Worm (Caenorhabditis elegans): ENCODE measurements around the gene snpc-1.1.

Gene snpc-1.1

DNA sequence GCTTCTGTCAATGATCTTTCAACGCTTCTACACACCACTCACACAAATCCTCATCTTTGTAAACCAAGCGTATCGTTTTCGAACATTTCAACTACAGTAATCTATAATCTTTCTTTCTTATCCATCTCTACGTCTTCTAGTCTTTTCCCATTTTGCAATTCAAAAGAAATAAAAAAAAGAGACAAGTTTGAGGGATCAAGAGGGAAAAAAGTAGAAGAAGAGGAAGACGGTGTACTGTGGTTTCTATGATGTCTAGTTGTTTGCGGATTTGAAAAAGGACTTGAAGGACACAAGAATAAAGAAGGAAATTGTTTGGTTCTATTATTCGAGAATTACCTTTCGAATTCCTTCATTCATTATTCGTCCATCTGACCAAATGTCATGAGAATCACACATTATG is 11.4 kb upstream of the snpc-1.1 start:
- TF ChIP-seq lin-14 (GFP tag; optimal IDR thresholded peaks at IDR 0.05) (peak; percentile 68), mep-1 (tag; optimal IDR thresholded peaks at IDR 0.05) (peak; percentile 50), snu-23 (GFP tag; optimal IDR thresholded peaks at IDR 0.05) (peak; percentile 42), elt-3 (tag; optimal IDR thresholded peaks at IDR 0.05) (peak in 2 of 6 experiments; percentile 6 to 40), nhr-20 (tag; optimal IDR thresholded peaks at IDR 0.05) (peak; percentile 26), snpc-4 (tag; optimal IDR thresholded peaks at IDR 0.05) (no peak), mef-2 (tag; optimal IDR thresholded peaks at IDR 0.05) (no peak), lsy-2 (tag; optimal IDR thresholded peaks at IDR 0.05) (peak in 1 of 2 experiments; percentile 59), blmp-1 (tag; optimal IDR thresholded peaks at IDR 0.05) (peak; percentile 50), nhr-85 (tag) (peak; percentile 89), ztf-4 (tag; optimal IDR thresholded peaks at IDR 0.05) (no peak)

ce11 chrII:7791408-7792050 is 10.4 kb upstream of the snpc-1.1 start:
- TF ChIP-seq grh-1 (GFP tag; IDR thresholded peaks at IDR 0.05) = peak; percentile 75
- TF ChIP-seq ceh-63 (GFP tag; optimal IDR thresholded peaks at IDR 0.05) = no peak
- TF ChIP-seq Y116A8C.19 (tag; optimal IDR thresholded peaks at IDR 0.05; ENCODE audit: borderline replicate concordance) = no peak
- TF ChIP-seq fkh-10 (GFP tag; optimal IDR thresholded peaks at IDR 0.05) = no peak
- TF ChIP-seq nhr-85 (tag) = peak; percentile 94
- no peak for TF ChIP-seq sptf-1 (tag; optimal IDR thresholded peaks at IDR 0.05)
- no peak for TF ChIP-seq ceh-82 (tag; optimal IDR thresholded peaks at IDR 0.05)
- TF ChIP-seq alr-1 (tag; optimal IDR thresholded peaks at IDR 0.05; ENCODE audit: borderline replicate concordance) = no peak
- peak; percentile 7 for TF ChIP-seq nhr-47 (tag; optimal IDR thresholded peaks at IDR 0.05)
- no peak for TF ChIP-seq mdl-1 (tag; optimal IDR thresholded peaks at IDR 0.05)
- no peak for TF ChIP-seq hlh-4 (tag; optimal IDR thresholded peaks at IDR 0.05)
- TF ChIP-seq lsy-2 (tag; optimal IDR thresholded peaks at IDR 0.05) = peak; percentile 6 to 32
- TF ChIP-seq hlh-17 (GFP tag; optimal IDR thresholded peaks at IDR 0.05; ENCODE audit: borderline replicate concordance) = no peak
- TF ChIP-seq unc-62 (GFP tag; optimal IDR thresholded peaks at IDR 0.05) = no peak
- TF ChIP-seq ama-1 (optimal IDR thresholded peaks at IDR 0.05) = peak; percentile 29
- no peak for TF ChIP-seq dpl-1 (GFP tag; optimal IDR thresholded peaks at IDR 0.05)
- no peak for TF ChIP-seq mep-1 (tag; optimal IDR thresholded peaks at IDR 0.05)
- TF ChIP-seq C16A3.4 (tag; optimal IDR thresholded peaks at IDR 0.05) = no peak
- no peak for TF ChIP-seq nhr-28 (tag; optimal IDR thresholded peaks at IDR 0.05)
- TF ChIP-seq blmp-1 (tag; optimal IDR thresholded peaks at IDR 0.05) = peak; percentile 61
- TF ChIP-seq elt-3 (tag; optimal IDR thresholded peaks at IDR 0.05) = peak in 4 of 6 experiments; percentile 20 to 74 (median 44)
- no peak for TF ChIP-seq nhr-237 (tag; optimal IDR thresholded peaks at IDR 0.05)
- no peak for TF ChIP-seq unc-98 (GFP tag; IDR thresholded peaks at IDR 0.05)
- peak; percentile 8 for TF ChIP-seq nhr-71 (tag; optimal IDR thresholded peaks at IDR 0.05)
- no peak for TF ChIP-seq efl-1 (optimal IDR thresholded peaks at IDR 0.05)
- peak in 1 of 2 experiments; percentile 41 for TF ChIP-seq efl-1 (GFP tag; optimal IDR thresholded peaks at IDR 0.05 in 1 of 2)
- TF ChIP-seq efl-3 (GFP tag; optimal IDR thresholded peaks at IDR 0.05) = no peak
- peak; percentile 18; the same call in 1 of the 2 replicates for TF ChIP-seq nhr-19 (GFP tag; conservative IDR thresholded peaks at IDR 0.05)
- TF ChIP-seq zip-4 (GFP tag; optimal IDR thresholded peaks at IDR 0.05) = no peak
- TF ChIP-seq lin-14 (GFP tag; optimal IDR thresholded peaks at IDR 0.05) = peak; percentile 67

ce11 chrII:7790324-7790898 is 9.3 kb upstream of the snpc-1.1 start, which contains the start of gene srlf-1:
Gene srlf-1, plus strand, starts transcription at chrII:7790591.
- peak; percentile 39 for TF ChIP-seq nhr-20 (tag; optimal IDR thresholded peaks at IDR 0.05)
- TF ChIP-seq nhr-90 (tag; optimal IDR thresholded peaks at IDR 0.05; ENCODE audit: poor library complexity) = peak; percentile 32
- no peak for TF ChIP-seq nhr-76 (tag; optimal IDR thresholded peaks at IDR 0.05)
- no peak for TF ChIP-seq nhr-237 (tag; optimal IDR thresholded peaks at IDR 0.05)
- no peak for TF ChIP-seq elt-2 (tag; optimal IDR thresholded peaks at IDR 0.05)
- TF ChIP-seq aha-1 (tag; optimal IDR thresholded peaks at IDR 0.05) = no peak
- TF ChIP-seq F16B12.6 (tag; optimal IDR thresholded peaks at IDR 0.05) = no peak
- no peak for TF ChIP-seq ceh-8 (GFP tag; optimal IDR thresholded peaks at IDR 0.05)
- peak; percentile 9 for TF ChIP-seq swsn-7 (tag; optimal IDR thresholded peaks at IDR 0.05)
- no peak for TF ChIP-seq hpl-2 (GFP tag; optimal IDR thresholded peaks at IDR 0.05)
- TF ChIP-seq isw-1 (GFP tag; IDR thresholded peaks at IDR 0.05) = no peak
- TF ChIP-seq hlh-17 (GFP tag; optimal IDR thresholded peaks at IDR 0.05; ENCODE audit: borderline replicate concordance) = no peak
- no peak for TF ChIP-seq nhr-28 (tag; optimal IDR thresholded peaks at IDR 0.05)
- no peak for TF ChIP-seq nhr-77 (tag; optimal IDR thresholded peaks at IDR 0.05)
- no peak for TF ChIP-seq dpl-1 (GFP tag; optimal IDR thresholded peaks at IDR 0.05)
- no peak for TF ChIP-seq ceh-90 (tag; optimal IDR thresholded peaks at IDR 0.05)
- TF ChIP-seq ama-1 (optimal IDR thresholded peaks at IDR 0.05) = peak; percentile 77
- TF ChIP-seq rnt-1 (tag; optimal IDR thresholded peaks at IDR 0.05) = no peak
- TF ChIP-seq fkh-4 (tag; optimal IDR thresholded peaks at IDR 0.05; ENCODE audit: borderline replicate concordance) = no peak
- TF ChIP-seq jun-1 (tag; optimal IDR thresholded peaks at IDR 0.05) = no peak

All from whole organism, L1 larva.